Fruit fly (Drosophila melanogaster) whole organism, prepupa: ENCODE results near the gene Dsp1.

Experiments used
- Blimp-1 ChIP-seq: fragments of 200-800 bp; sonication (Bioruptor generic); optimal IDR thresholded peaks from 3 replicates; lab custom pipeline; 2017; ENCODE audit warnings: missing biosample characterization, missing genetic modification characterization, mild to moderate bottlenecking, moderate library complexity, missing genetic modification reagents
- CG10631 ChIP-seq: fragments of 200-800 bp; sonication (Bioruptor generic); optimal IDR thresholded peaks from 2 replicates; lab custom pipeline; 2016; ENCODE audit warnings: missing biosample characterization, missing genetic modification characterization
- CG10669 ChIP-seq: fragments of 200-800 bp; sonication (Bioruptor generic); optimal IDR thresholded peaks from 3 replicates; lab custom pipeline; 2018; ENCODE audit warnings: missing biosample characterization, mild to moderate bottlenecking, missing genetic modification characterization, moderate library complexity
- CG11762 ChIP-seq: fragments of 200-800 bp; sonication (Bioruptor generic); optimal IDR thresholded peaks from 3 replicates; lab custom pipeline; 2016; ENCODE audit warnings: missing biosample characterization, missing genetic modification characterization; ENCODE audit not compliant: insufficient read depth
- CG11902 ChIP-seq: fragments of 200-800 bp; sonication (Bioruptor generic); optimal IDR thresholded peaks from 3 replicates; lab custom pipeline; 2016; ENCODE audit warnings: missing biosample characterization, missing genetic modification characterization
- CG15336 ChIP-seq: fragments of 200-800 bp; sonication (Bioruptor generic); IDR thresholded peaks from 2 replicates; pipeline ENCODE4 v1.3.6; 2022; ENCODE audit warnings: missing biosample characterization, missing genetic modification characterization
- CG3032 ChIP-seq: fragments of 200-800 bp; optimal IDR thresholded peaks from 2 replicates; lab custom pipeline; 2019; ENCODE audit warnings: missing biosample characterization, mild to moderate bottlenecking, missing genetic modification characterization, moderate library complexity
- CG31627 ChIP-seq: fragments of 200-800 bp; sonication (Bioruptor generic); optimal IDR thresholded peaks from 3 replicates; lab custom pipeline; 2016; ENCODE audit warnings: missing biosample characterization, missing genetic modification characterization
- CG3919 ChIP-seq: fragments of 200-800 bp; sonication (Bioruptor generic); optimal IDR thresholded peaks from 3 replicates; lab custom pipeline; 2016; ENCODE audit warnings: missing biosample characterization, missing genetic modification characterization
- CG6276 ChIP-seq: fragments of 200-800 bp; sonication (Bioruptor generic); optimal IDR thresholded peaks from 2 replicates; lab custom pipeline; 2017; ENCODE audit warnings: missing biosample characterization, mild to moderate bottlenecking, missing genetic modification characterization
- CG6792 ChIP-seq: fragments of 200-800 bp; sonication (Bioruptor generic); optimal IDR thresholded peaks from 3 replicates; lab custom pipeline; 2016; ENCODE audit warnings: missing biosample characterization, missing genetic modification characterization
- CG6808 ChIP-seq: fragments of 200-800 bp; sonication (Bioruptor generic); optimal IDR thresholded peaks from 3 replicates; lab custom pipeline; 2017; ENCODE audit warnings: missing biosample characterization, missing genetic modification characterization, mild to moderate bottlenecking, moderate library complexity, missing genetic modification reagents
- CG6854 ChIP-seq: fragments of 200-800 bp; sonication (Bioruptor generic); optimal IDR thresholded peaks from 2 replicates; lab custom pipeline; 2017; ENCODE audit warnings: missing biosample characterization, mild to moderate bottlenecking, missing genetic modification characterization
- CG8319 ChIP-seq: fragments of 200-800 bp; sonication (Bioruptor generic); optimal IDR thresholded peaks from 3 replicates; lab custom pipeline; 2016; ENCODE audit warnings: missing biosample characterization, missing genetic modification characterization
- CG9139 ChIP-seq: fragments of 200-800 bp; sonication (Bioruptor generic); optimal IDR thresholded peaks from 3 replicates; lab custom pipeline; 2017; ENCODE audit warnings: missing biosample characterization, mild to moderate bottlenecking, missing genetic modification characterization
- Eip75B ChIP-seq: fragments of 200-800 bp; sonication (Bioruptor generic); optimal IDR thresholded peaks from 3 replicates; lab custom pipeline; 2016; ENCODE audit warnings: missing biosample characterization, missing genetic modification characterization
- Eip78C ChIP-seq: fragments of 200-800 bp; sonication (Bioruptor generic); peaks from one replicate; lab custom pipeline; 2016; ENCODE audit warnings: missing biosample characterization, missing genetic modification characterization
- Eip93F ChIP-seq: fragments of 200-800 bp; sonication (Bioruptor generic); optimal IDR thresholded peaks from 2 replicates; lab custom pipeline; 2016; ENCODE audit warnings: missing biosample characterization, mild to moderate bottlenecking, missing genetic modification characterization
- Hr39 ChIP-seq: fragments of 200-800 bp; sonication (Bioruptor generic); optimal IDR thresholded peaks from 2 replicates; lab custom pipeline; 2016; ENCODE audit warnings: missing biosample characterization, missing genetic modification characterization
- Hr4 ChIP-seq: fragments of 200-800 bp; sonication (Bioruptor generic); optimal IDR thresholded peaks from 3 replicates; lab custom pipeline; 2016; ENCODE audit warnings: missing biosample characterization, missing genetic modification characterization
- OdsH ChIP-seq: fragments of 200-800 bp; sonication (Bioruptor generic); optimal IDR thresholded peaks from 3 replicates; lab custom pipeline; 2016; ENCODE audit warnings: missing biosample characterization, missing genetic modification characterization
- Sox102F ChIP-seq: fragments of 200-800 bp; sonication (Bioruptor generic); optimal IDR thresholded peaks from 2 replicates; lab custom pipeline; 2016; ENCODE audit warnings: missing biosample characterization, mild to moderate bottlenecking, missing genetic modification characterization
- Sox14 ChIP-seq: fragments of 200-800 bp; sonication (Bioruptor generic); optimal IDR thresholded peaks from 3 replicates; lab custom pipeline; 2016; ENCODE audit warnings: missing biosample characterization, missing genetic modification characterization
- achi ChIP-seq: fragments of 200-800 bp; sonication (Bioruptor generic); optimal IDR thresholded peaks from 3 replicates; lab custom pipeline; 2016; ENCODE audit warnings: missing biosample characterization, missing genetic modification characterization
- acj6 ChIP-seq: fragments of 200-800 bp; sonication (Bioruptor generic); optimal IDR thresholded peaks from 3 replicates; lab custom pipeline; 2016; ENCODE audit warnings: missing biosample characterization, missing genetic modification characterization
- cyc ChIP-seq: fragments of 200-800 bp; sonication (Bioruptor generic); optimal IDR thresholded peaks from 3 replicates; lab custom pipeline; 2016; ENCODE audit warnings: missing biosample characterization, missing genetic modification characterization
- dac ChIP-seq: fragments of 200-800 bp; sonication (Bioruptor generic); optimal IDR thresholded peaks from 2 replicates; lab custom pipeline; 2017; ENCODE audit warnings: missing biosample characterization, mild to moderate bottlenecking, missing genetic modification characterization
- dsx ChIP-seq: fragments of 200-800 bp; optimal IDR thresholded peaks from 3 replicates; lab custom pipeline; 2019; ENCODE audit warnings: missing biosample characterization, mild to moderate bottlenecking, missing genetic modification characterization, moderate library complexity; ENCODE audit not compliant: poor library complexity, severe bottlenecking
- esn ChIP-seq: fragments of 200-800 bp; sonication (Bioruptor generic); optimal IDR thresholded peaks from 2 replicates; lab custom pipeline; 2016; ENCODE audit warnings: missing biosample characterization, mild to moderate bottlenecking, missing genetic modification characterization, moderate library complexity
- fd59A ChIP-seq: fragments of 200-800 bp; sonication (Bioruptor generic); optimal IDR thresholded peaks from 2 replicates; lab custom pipeline; 2017; ENCODE audit warnings: missing biosample characterization, mild to moderate bottlenecking, missing genetic modification characterization, missing genetic modification reagents
- fd85E ChIP-seq: fragments of 200-800 bp; sonication (Bioruptor generic); optimal IDR thresholded peaks from 3 replicates; lab custom pipeline; 2016; ENCODE audit warnings: missing biosample characterization, missing genetic modification characterization
- fkh ChIP-seq: fragments of 200-800 bp; sonication (Bioruptor generic); optimal IDR thresholded peaks from 3 replicates; lab custom pipeline; 2017; ENCODE audit warnings: missing biosample characterization, mild to moderate bottlenecking, missing genetic modification characterization, moderate library complexity
- lz ChIP-seq: fragments of 200-800 bp; sonication (Bioruptor generic); optimal IDR thresholded peaks from 3 replicates; lab custom pipeline; 2016; ENCODE audit warnings: missing biosample characterization, missing genetic modification characterization
- net ChIP-seq: fragments of 200-800 bp; sonication (Bioruptor generic); optimal IDR thresholded peaks from 3 replicates; lab custom pipeline; 2016; ENCODE audit warnings: missing biosample characterization, missing genetic modification characterization
- spab ChIP-seq: fragments of 200-800 bp; sonication (Bioruptor generic); optimal IDR thresholded peaks from 2 replicates; lab custom pipeline; 2017; ENCODE audit warnings: missing biosample characterization, mild to moderate bottlenecking, missing genetic modification characterization, missing genetic modification reagents
- svp ChIP-seq: fragments of 200-800 bp; sonication (Bioruptor generic); peaks from one replicate; lab custom pipeline; 2016; ENCODE audit warnings: missing biosample characterization, missing genetic modification characterization
- topi ChIP-seq: fragments of 200-800 bp; sonication (Bioruptor generic); optimal IDR thresholded peaks from 3 replicates; lab custom pipeline; 2016; ENCODE audit warnings: missing biosample characterization, missing genetic modification characterization
- vri ChIP-seq: fragments of 200-800 bp; sonication (Bioruptor generic); optimal IDR thresholded peaks from 3 replicates; lab custom pipeline; 2016; ENCODE audit warnings: missing biosample characterization, mild to moderate bottlenecking, missing genetic modification characterization

Gene Dsp1

DNA sequence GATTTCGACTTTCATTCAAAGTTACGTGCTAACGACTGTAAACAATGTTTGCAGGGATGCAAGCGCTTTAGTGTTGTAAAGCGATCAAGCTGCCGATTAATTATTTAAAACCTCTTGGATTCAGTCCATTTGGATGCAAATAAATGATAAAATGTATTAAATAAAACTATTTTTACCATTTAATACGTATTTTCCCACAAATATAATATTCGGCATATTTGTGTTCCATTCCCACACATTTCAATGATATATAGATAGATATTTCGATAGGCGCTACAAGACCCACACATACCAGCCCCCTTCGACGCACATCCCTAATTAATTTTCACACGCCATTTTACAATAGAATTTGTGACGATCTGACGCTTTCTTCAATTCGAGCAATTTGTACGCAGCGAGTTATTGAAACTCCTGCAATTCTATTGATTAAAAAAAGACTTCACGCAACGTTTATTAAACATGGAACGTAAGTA, 44.9 kb upstream of the Dsp1 start, which contains the start of the genes CG32576 and caz:
CG32576 (minus strand) TSS at position 42 of the 473 bp plus-strand sequence.
caz (plus strand) TSS at position 319 of the 473 bp plus-strand sequence.
- peak; percentile 94 for TF ChIP-seq fkh
- peak; percentile 46 for TF ChIP-seq acj6 (GFP tag; lab: Kevin White, UChicago)
- no peak for TF ChIP-seq svp (GFP tag; lab: Kevin White, UChicago)
- peak; percentile 47 for TF ChIP-seq achi
- TF ChIP-seq CG8319 (GFP tag; lab: Kevin White, UChicago) = no peak
- TF ChIP-seq CG6792 (GFP tag; lab: Kevin White, UChicago) = peak; percentile 13
- peak; percentile 3 for TF ChIP-seq cyc (GFP tag; lab: Kevin White, UChicago)
- no peak for TF ChIP-seq fd59A (GFP tag; lab: Kevin White, UChicago)
- no peak for TF ChIP-seq CG9139 (GFP tag; lab: Kevin White, UChicago)
- TF ChIP-seq CG31627 (GFP tag; lab: Kevin White, UChicago) = no peak
- no peak for TF ChIP-seq CG3919 (GFP tag; lab: Kevin White, UChicago)
- no peak for TF ChIP-seq Hr4
- TF ChIP-seq Sox102F (GFP tag; lab: Kevin White, UChicago) = peak; percentile 43
- peak; percentile 49 for TF ChIP-seq esn (GFP tag; lab: Kevin White, UChicago)
- no peak for TF ChIP-seq spab (GFP tag; lab: Kevin White, UChicago)
- TF ChIP-seq CG10631 (GFP tag; lab: Kevin White, UChicago) = peak; percentile 51
- TF ChIP-seq dsx (GFP tag; lab: Kevin White, UChicago) = peak; percentile 88
- no peak for TF ChIP-seq topi (GFP tag; lab: Kevin White, UChicago)
- peak; percentile 23 for TF ChIP-seq CG3032 (tag; lab: Kevin White, UChicago)
- peak; percentile 12 for TF ChIP-seq lz (GFP tag; lab: Kevin White, UChicago)
- TF ChIP-seq CG6854 = no peak
- no peak for TF ChIP-seq CG15336
- no peak for TF ChIP-seq OdsH (GFP tag; lab: Kevin White, UChicago)
- peak; percentile 23 for TF ChIP-seq vri (GFP tag; lab: Kevin White, UChicago)
- TF ChIP-seq Eip78C (GFP tag; lab: Kevin White, UChicago) = peak; percentile 8
- peak; percentile 8 for TF ChIP-seq Blimp-1 (GFP tag; lab: Kevin White, UChicago)

DNA sequence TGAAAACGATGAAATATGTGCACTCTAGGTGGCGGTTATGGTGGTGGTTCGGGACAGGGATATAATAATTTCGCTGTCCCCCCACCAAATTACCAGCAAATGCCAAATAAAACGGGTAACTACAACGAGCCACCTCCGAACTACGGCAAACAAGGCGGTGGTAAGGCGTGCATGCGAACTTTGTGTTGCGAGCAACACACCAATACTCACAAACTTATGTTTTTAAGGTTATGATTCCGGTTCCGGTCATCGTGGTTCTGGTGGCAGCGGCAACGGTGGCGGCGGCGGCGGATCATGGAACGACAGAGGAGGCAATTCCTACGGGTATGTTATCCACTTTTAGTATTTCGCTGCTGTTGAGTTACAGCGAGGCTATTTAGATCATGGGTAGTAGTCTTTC, 44.4 kb upstream of the Dsp1 start:
- TF ChIP-seq CG3919 (GFP tag; lab: Kevin White, UChicago) = no peak
- no peak for TF ChIP-seq CG11902 (GFP tag; lab: Kevin White, UChicago)
- TF ChIP-seq Eip75B (GFP tag; lab: Kevin White, UChicago) = no peak
- no peak for TF ChIP-seq topi (GFP tag; lab: Kevin White, UChicago)
- TF ChIP-seq fkh = no peak
- TF ChIP-seq, all 60 proteins: peak for 0

DNA sequence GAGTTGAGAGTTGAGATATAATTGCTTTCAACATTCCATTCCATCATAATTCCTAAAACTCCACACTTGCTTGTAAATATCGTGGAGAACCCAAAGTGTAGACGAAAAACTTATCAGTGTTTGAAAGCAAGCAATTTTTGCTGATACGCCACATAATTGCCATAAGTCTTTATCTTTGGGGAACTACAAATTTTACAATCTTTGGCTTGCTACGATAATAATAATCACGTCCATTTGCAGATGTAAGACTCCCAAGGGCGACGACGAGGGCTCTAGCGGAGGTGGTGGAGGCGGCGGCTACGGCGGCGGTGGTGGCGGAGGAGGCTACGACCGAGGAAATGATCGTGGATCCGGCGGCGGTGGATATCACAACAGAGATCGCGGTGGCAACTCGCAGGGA, 40.8 kb upstream of the Dsp1 start:
- TF ChIP-seq CG6808 (GFP tag; lab: Kevin White, UChicago) = no peak
- no peak for TF ChIP-seq CG10669
- TF ChIP-seq Eip93F (GFP tag; lab: Kevin White, UChicago) = no peak
- no peak for TF ChIP-seq Hr39 (GFP tag; lab: Kevin White, UChicago)
- no peak for TF ChIP-seq CG8319 (GFP tag; lab: Kevin White, UChicago)
- TF ChIP-seq acj6 (GFP tag; lab: Kevin White, UChicago) = no peak
- no peak for TF ChIP-seq Sox14 (GFP tag; lab: Kevin White, UChicago)
- TF ChIP-seq CG6276 (GFP tag; lab: Kevin White, UChicago) = no peak
- TF ChIP-seq achi = no peak
- no peak for TF ChIP-seq OdsH (GFP tag; lab: Kevin White, UChicago)
- no peak for TF ChIP-seq net (GFP tag; lab: Kevin White, UChicago)
- TF ChIP-seq esn (GFP tag; lab: Kevin White, UChicago) = no peak
- TF ChIP-seq dac = no peak
- TF ChIP-seq CG9139 (GFP tag; lab: Kevin White, UChicago) = no peak
- TF ChIP-seq fd85E (GFP tag; lab: Kevin White, UChicago) = no peak
- TF ChIP-seq CG11762 = no peak
- TF ChIP-seq svp (GFP tag; lab: Kevin White, UChicago) = no peak
